Worm (Caenorhabditis elegans) whole organism, dauer: ENCODE results near the gene tpa-1.

Experiments
- unc-62 ChIP-seq: sonication (generic microtip); optimal IDR thresholded peaks from 2 replicates; lab custom pipeline; 2017; ENCODE audit warnings: missing biosample characterization, missing genetic modification reagents, missing genetic modification characterization

tpa-1 gene

ce11 chrIV:148756-149155, 57.0 kb downstream of the tpa-1 start:
- no peak for TF ChIP-seq unc-62 (GFP tag; lab: Kevin White, UChicago)

ce11 chrIV:149794-150193, 58.0 kb downstream of the tpa-1 start:
- no peak for TF ChIP-seq unc-62 (GFP tag; lab: Kevin White, UChicago)

ce11 chrIV:157809-158208, 66.0 kb downstream of the tpa-1 start, which contains the start of gene gegf-1:
gegf-1 (minus strand) TSS chrIV:157909.
- TF ChIP-seq unc-62 (GFP tag; lab: Kevin White, UChicago) = no peak

DNA sequence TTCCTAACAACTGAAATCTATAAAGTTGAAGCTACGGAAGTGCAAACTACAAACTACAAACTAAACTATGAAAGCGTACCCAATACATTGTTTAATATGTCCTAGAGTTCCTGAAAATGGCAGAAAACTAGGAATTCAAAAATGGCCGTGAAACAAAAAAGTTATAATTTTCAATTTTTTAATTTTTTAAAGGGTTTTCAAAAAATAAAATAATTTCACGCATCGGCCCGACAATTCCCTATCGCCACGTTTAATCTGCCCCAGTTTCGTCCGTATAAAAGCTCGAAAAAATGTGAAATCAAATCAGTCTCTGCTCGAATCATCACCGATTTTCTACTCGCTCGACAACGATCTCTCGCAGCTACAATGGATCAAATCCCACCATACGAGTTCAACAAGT, 66.9 kb downstream of the tpa-1 start, which contains the start of gene Y38C1AA.7:
TSS of gene Y38C1AA.7 (plus strand) at position 301 of the 400 bp plus-strand sequence.
- no peak for TF ChIP-seq unc-62 (GFP tag; lab: Kevin White, UChicago)

DNA sequence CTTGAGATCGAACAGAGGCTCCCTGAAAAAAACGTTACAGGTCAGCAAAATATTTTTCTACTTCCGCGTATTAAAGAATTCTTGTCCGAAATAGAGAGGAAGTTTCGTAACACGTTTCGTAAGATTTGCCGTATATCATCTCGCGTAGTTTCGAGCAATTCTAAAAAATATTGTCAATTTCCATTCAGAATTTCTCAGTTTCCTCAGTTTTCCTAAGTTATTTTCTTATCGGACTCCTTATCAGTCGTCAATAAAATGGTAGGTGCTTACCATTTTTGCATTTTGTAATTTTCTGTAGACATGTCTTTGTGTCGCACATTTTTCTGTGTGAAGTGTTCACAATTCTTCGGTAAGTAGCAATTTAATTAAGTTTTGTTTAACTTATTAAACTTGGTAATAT, 68.1 kb downstream of the tpa-1 start, which contains the start of gene Y38C1AA.19:
TSS of gene Y38C1AA.19 (plus strand) at position 301 of the 400 bp plus-strand sequence.
- TF ChIP-seq unc-62 (GFP tag; lab: Kevin White, UChicago) = no peak
